Worm (Caenorhabditis elegans): ENCODE results near the gene pqn-15.
A peak's percentile ranks its signal among the peaks of the same experiment; 100 is the strongest.
"Not testable (repeated sequence)": the region's sequence is repeated elsewhere in the genome, so short reads cannot be mapped to it uniquely, and the experiment has no call there.

The pqn-15 gene

ce11 chrX:4332305-4332704 lies 25.5 kb upstream of the pqn-15 start, which contains the start of gene C24A8.6:
Gene C24A8.6, minus strand, starts transcription at chrX:4332405.
- TF ChIP-seq F13C5.2 (tag; optimal IDR thresholded peaks at IDR 0.05); aly-1 (tag; optimal IDR thresholded peaks at IDR 0.05); ceh-13 (GFP tag; optimal IDR thresholded peaks at IDR 0.05): not testable (repeated sequence)

ce11 chrX:4328816-4329215 lies 22.1 kb upstream of the pqn-15 start, which contains the start of gene C24A8.5:
Gene C24A8.5, minus strand, starts transcription at chrX:4328916.
- TF ChIP-seq ceh-13 (GFP tag; optimal IDR thresholded peaks at IDR 0.05) (no peak), hmg-4 (GFP tag; optimal IDR thresholded peaks at IDR 0.05) (no peak), B0310.2 (tag; optimal IDR thresholded peaks at IDR 0.05) (no peak), tbx-11 (GFP tag; IDR thresholded peaks at IDR 0.05) (no peak), F13C5.2 (tag; optimal IDR thresholded peaks at IDR 0.05) (no peak), ceh-36 (tag; optimal IDR thresholded peaks at IDR 0.05) (no peak), flt-1 (GFP tag; IDR thresholded peaks at IDR 0.05) (no peak), pes-1 (GFP tag; IDR thresholded peaks at IDR 0.05) (no peak), hnd-1 (tag; optimal IDR thresholded peaks at IDR 0.05) (no peak), sea-1 (GFP tag; conservative IDR thresholded peaks at IDR 0.05) (no peak), aly-1 (tag; optimal IDR thresholded peaks at IDR 0.05) (no peak)

ce11 chrX:4322847-4323455 lies 16.2 kb upstream of the pqn-15 start:
- TF ChIP-seq flt-1 (GFP tag; IDR thresholded peaks at IDR 0.05) (no peak), ceh-36 (tag; optimal IDR thresholded peaks at IDR 0.05) (no peak)

- TF ChIP-seq ama-1 (optimal IDR thresholded peaks at IDR 0.05) (no peak), flt-1 (GFP tag; IDR thresholded peaks at IDR 0.05) (no peak), hmbx-1 (tag; optimal IDR thresholded peaks at IDR 0.05) (no peak), tbx-37 (GFP tag; conservative IDR thresholded peaks at IDR 0.05) (no peak), tra-4 (tag; optimal IDR thresholded peaks at IDR 0.05) (no peak)
Measured at ce11 chrX:4320563-4320962, 13.8 kb upstream of the pqn-15 start, which contains the start of gene dop-6. Gene dop-6, plus strand, starts transcription at chrX:4320863.

- TF ChIP-seq F13C5.2 (tag; optimal IDR thresholded peaks at IDR 0.05) (no peak), tra-4 (tag; optimal IDR thresholded peaks at IDR 0.05) (no peak), hmg-4 (GFP tag; optimal IDR thresholded peaks at IDR 0.05) (no peak), aly-1 (tag; optimal IDR thresholded peaks at IDR 0.05) (no peak), sea-1 (GFP tag; conservative IDR thresholded peaks at IDR 0.05) (no peak), ama-1 (optimal IDR thresholded peaks at IDR 0.05) (no peak), scrt-1 (GFP tag; IDR thresholded peaks at IDR 0.05) (no peak), ets-7 (tag; optimal IDR thresholded peaks at IDR 0.05) (no peak), B0310.2 (tag; optimal IDR thresholded peaks at IDR 0.05) (no peak), tbx-11 (GFP tag; IDR thresholded peaks at IDR 0.05) (no peak), flt-1 (GFP tag; IDR thresholded peaks at IDR 0.05) (no peak), ceh-36 (tag; optimal IDR thresholded peaks at IDR 0.05) (no peak), hmbx-1 (tag; optimal IDR thresholded peaks at IDR 0.05) (no peak), ceh-13 (GFP tag; optimal IDR thresholded peaks at IDR 0.05) (no peak), hnd-1 (tag; optimal IDR thresholded peaks at IDR 0.05) (no peak), pes-1 (GFP tag; IDR thresholded peaks at IDR 0.05) (no peak), tbx-37 (GFP tag; conservative IDR thresholded peaks at IDR 0.05) (no peak)
Measured at ce11 chrX:4317095-4317494, 10.3 kb upstream of the pqn-15 start.

- no peak for TF ChIP-seq tbx-37 (GFP tag; conservative IDR thresholded peaks at IDR 0.05)
- TF ChIP-seq hnd-1 (tag; optimal IDR thresholded peaks at IDR 0.05), result no peak
- no peak for TF ChIP-seq ceh-36 (tag; optimal IDR thresholded peaks at IDR 0.05)
- no peak for TF ChIP-seq ceh-13 (GFP tag; optimal IDR thresholded peaks at IDR 0.05)
Measured at ce11 chrX:4314939-4315338, 8.2 kb upstream of the pqn-15 start.

- TF ChIP-seq ceh-36 (tag; optimal IDR thresholded peaks at IDR 0.05) (no peak), tra-4 (tag; optimal IDR thresholded peaks at IDR 0.05) (no peak), hmg-4 (GFP tag; optimal IDR thresholded peaks at IDR 0.05) (no peak), aly-1 (tag; optimal IDR thresholded peaks at IDR 0.05) (no peak), ceh-13 (GFP tag; optimal IDR thresholded peaks at IDR 0.05) (no peak), hnd-1 (tag; optimal IDR thresholded peaks at IDR 0.05) (no peak), sea-1 (GFP tag; conservative IDR thresholded peaks at IDR 0.05) (no peak), flt-1 (GFP tag; IDR thresholded peaks at IDR 0.05) (no peak), ama-1 (optimal IDR thresholded peaks at IDR 0.05) (no peak), ets-7 (tag; optimal IDR thresholded peaks at IDR 0.05) (no peak), hmbx-1 (tag; optimal IDR thresholded peaks at IDR 0.05) (no peak), tbx-11 (GFP tag; IDR thresholded peaks at IDR 0.05) (no peak), F13C5.2 (tag; optimal IDR thresholded peaks at IDR 0.05) (no peak)
Measured at ce11 chrX:4311668-4312067, 4.9 kb upstream of the pqn-15 start, which contains the start of gene C52B9.8. Gene C52B9.8, minus strand, starts transcription at chrX:4311768.

- peak; percentile 36; the same call in 1 of the 2 replicates for TF ChIP-seq tbx-37 (GFP tag; conservative IDR thresholded peaks at IDR 0.05)
- no peak for TF ChIP-seq ceh-13 (GFP tag; optimal IDR thresholded peaks at IDR 0.05)
- peak; percentile 12 for TF ChIP-seq ceh-36 (tag; optimal IDR thresholded peaks at IDR 0.05)
Measured at ce11 chrX:4307559-4308005, 821 bp upstream of the pqn-15 start.

ce11 chrX:4303200-4303599 lies 3.6 kb downstream of the pqn-15 start:
- TF ChIP-seq ceh-13 (GFP tag; optimal IDR thresholded peaks at IDR 0.05) (no peak), tbx-11 (GFP tag; IDR thresholded peaks at IDR 0.05) (no peak), tra-4 (tag; optimal IDR thresholded peaks at IDR 0.05) (no peak), sea-1 (GFP tag; conservative IDR thresholded peaks at IDR 0.05) (no peak), pes-1 (GFP tag; IDR thresholded peaks at IDR 0.05) (no peak), hmbx-1 (tag; optimal IDR thresholded peaks at IDR 0.05) (no peak), flt-1 (GFP tag; IDR thresholded peaks at IDR 0.05) (no peak), hmg-4 (GFP tag; optimal IDR thresholded peaks at IDR 0.05) (no peak), ama-1 (optimal IDR thresholded peaks at IDR 0.05) (no peak), scrt-1 (GFP tag; IDR thresholded peaks at IDR 0.05) (no peak), aly-1 (tag; optimal IDR thresholded peaks at IDR 0.05) (no peak), ets-7 (tag; optimal IDR thresholded peaks at IDR 0.05) (no peak), ceh-36 (tag; optimal IDR thresholded peaks at IDR 0.05) (no peak), hnd-1 (tag; optimal IDR thresholded peaks at IDR 0.05) (no peak)
